Worm (Caenorhabditis elegans): ENCODE measurements around the gene sre-33.

DNA sequence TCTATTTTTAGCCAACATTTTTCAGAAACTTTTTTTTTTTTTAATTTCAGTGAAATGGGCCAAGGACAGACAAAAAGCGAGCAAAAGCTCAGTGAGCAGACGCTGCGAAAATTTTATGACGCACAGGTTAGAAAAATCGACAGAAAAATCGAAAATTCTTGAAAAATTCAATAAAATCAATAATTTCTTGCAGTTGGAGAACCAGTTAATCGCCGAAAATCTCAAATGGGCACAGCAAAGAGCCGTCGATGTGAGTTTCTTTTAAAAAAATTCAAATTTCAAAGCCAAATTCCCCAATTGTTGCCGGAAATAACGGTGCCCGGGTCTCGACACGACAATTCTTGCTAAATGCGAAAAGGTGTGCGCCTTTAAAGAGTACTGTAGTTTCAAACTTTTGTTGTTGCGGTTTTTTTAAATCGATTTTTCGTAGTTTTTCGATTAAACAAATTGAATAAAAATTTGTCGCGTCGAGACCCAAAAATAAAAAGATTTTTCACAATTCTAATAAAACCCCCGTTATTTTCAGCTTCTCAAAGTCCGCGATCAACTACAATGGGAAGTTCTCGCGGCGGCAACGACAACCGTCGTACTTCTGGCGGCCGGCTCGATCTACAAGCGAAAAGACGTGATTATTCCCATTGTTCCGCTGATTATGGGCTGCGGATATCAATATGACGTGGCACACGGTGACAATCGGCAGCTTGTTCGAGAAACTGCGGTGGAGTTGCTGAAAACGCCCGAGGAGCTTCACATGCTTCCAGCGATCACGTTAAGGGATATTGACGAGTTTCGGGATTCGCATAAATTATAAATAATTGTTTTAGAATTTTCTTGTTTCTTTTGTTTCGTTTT, 7.7 kb downstream of the sre-33 start, which contains the start of gene tag-280:
- no peak for TF ChIP-seq elt-1 (tag; optimal IDR thresholded peaks at IDR 0.05; ENCODE audit: borderline replicate concordance, insufficient read depth)
- no peak for TF ChIP-seq ces-1 (GFP tag; optimal IDR thresholded peaks at IDR 0.05)
- TF ChIP-seq mep-1 (tag; optimal IDR thresholded peaks at IDR 0.05) = no peak
- TF ChIP-seq mls-2 (tag; optimal IDR thresholded peaks at IDR 0.05) = no peak
- TF ChIP-seq tbx-8 (GFP tag; optimal IDR thresholded peaks at IDR 0.05) = no peak
